4 worm cellular contexts compared by ENCODE assay signal in the genomic region with DNA sequence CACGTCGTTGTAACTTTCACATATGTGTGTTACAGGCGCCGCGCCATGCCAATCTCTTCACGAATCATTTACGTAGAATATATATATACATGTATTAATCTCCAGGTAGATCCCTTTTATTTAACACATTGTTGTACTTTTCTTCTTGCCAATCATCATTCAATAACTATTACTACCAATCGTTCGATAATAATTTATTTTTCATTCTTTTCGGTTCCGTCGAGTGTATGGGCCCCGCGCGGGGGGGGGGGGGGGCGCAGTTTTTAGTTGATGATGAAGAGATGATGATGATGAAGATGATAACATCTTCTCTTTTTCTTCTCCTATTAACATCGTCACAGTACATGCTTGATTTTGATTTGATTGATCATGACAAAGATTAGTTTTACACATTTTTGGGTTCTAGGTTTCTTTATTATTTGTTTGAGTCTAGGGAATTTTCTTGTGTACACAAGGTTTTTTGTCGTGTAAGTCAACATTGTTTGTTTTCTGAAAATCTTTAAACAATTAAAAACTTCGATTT.
TF ChIP-seq lines count a peak whose summit lies in the region.

No protein-coding gene starts in this region.

TF ChIP-seq in whole organism, L1 larva, 84 proteins besides CTCF, POLR2A, EP300 and RAD21:
- peak; percentile 53 for TF ChIP-seq blmp-1 (tag; optimal IDR thresholded peaks at IDR 0.05; lab: Kevin White, UChicago)
- 0 out of 2 replicates have a peak, but pooled peaks have one; percentile 7 for TF ChIP-seq nhr-19 (GFP tag; conservative IDR thresholded peaks at IDR 0.05; lab: Robert Waterston, UW)
- TF ChIP-seq nhr-47 (tag; optimal IDR thresholded peaks at IDR 0.05; lab: Kevin White, UChicago), result no peak
- TF ChIP-seq nhr-71 (tag; optimal IDR thresholded peaks at IDR 0.05; lab: Kevin White, UChicago), result peak; percentile 15
- TF ChIP-seq nhr-85 (tag; lab: Kevin White, UChicago), result peak; percentile 90
- no peak for TF ChIP-seq hlh-17 (GFP tag; optimal IDR thresholded peaks at IDR 0.05; lab: Kevin White, UChicago; ENCODE audit: borderline replicate concordance)
- TF ChIP-seq elt-3 (tag; optimal IDR thresholded peaks at IDR 0.05; lab: Kevin White, UChicago), result peak in 2 of 6 experiments; percentile 6 to 23
- TF ChIP-seq efl-1 (optimal IDR thresholded peaks at IDR 0.05; lab: Kevin White, UChicago), result no peak
- TF ChIP-seq efl-1 (GFP tag; optimal IDR thresholded peaks at IDR 0.05 in 1 of 2; lab: Kevin White, UChicago), result peak in 1 of 2 experiments; percentile 36
- peak; percentile 35 for TF ChIP-seq lin-14 (GFP tag; optimal IDR thresholded peaks at IDR 0.05; lab: Kevin White, UChicago)
- peak; percentile 46 for TF ChIP-seq nhr-20 (tag; optimal IDR thresholded peaks at IDR 0.05; lab: Kevin White, UChicago)
TF ChIP-seq in whole organism, L1 larva: peak in this region for 8.

TF ChIP-seq in whole organism, L2 larva, 48 proteins besides CTCF, POLR2A, EP300 and RAD21 (continues in another document):
- TF ChIP-seq elt-3 (tag; optimal IDR thresholded peaks at IDR 0.05; lab: Kevin White, UChicago) (no peak), lin-11 (tag; optimal IDR thresholded peaks at IDR 0.05; lab: Kevin White, UChicago) (no peak), fos-1 (tag; optimal IDR thresholded peaks at IDR 0.05; lab: Kevin White, UChicago) (no peak), unc-39 (tag; optimal IDR thresholded peaks at IDR 0.05; lab: Kevin White, UChicago) (no peak), skn-1 (tag; optimal IDR thresholded peaks at IDR 0.05; lab: Kevin White, UChicago) (no peak), R02D3.7 (tag; optimal IDR thresholded peaks at IDR 0.05; lab: Kevin White, UChicago) (no peak), mdl-1 (tag; optimal IDR thresholded peaks at IDR 0.05; lab: Kevin White, UChicago) (no peak), nhr-237 (tag; optimal IDR thresholded peaks at IDR 0.05; lab: Kevin White, UChicago) (no peak), sem-4 (tag; optimal IDR thresholded peaks at IDR 0.05; lab: Kevin White, UChicago) (no peak), gmeb-1 (tag; optimal IDR thresholded peaks at IDR 0.05; lab: Kevin White, UChicago) (no peak), sma-9 (GFP tag; optimal IDR thresholded peaks at IDR 0.05; lab: Kevin White, UChicago) (peak; percentile 66), sma-9 (tag; optimal IDR thresholded peaks at IDR 0.05; lab: Kevin White, UChicago) (no peak), elt-1 (tag; optimal IDR thresholded peaks at IDR 0.05; lab: Kevin White, UChicago) (no peak), unc-55 (GFP tag; optimal IDR thresholded peaks at IDR 0.05; lab: Kevin White, UChicago) (no peak), sma-3 (GFP tag; optimal IDR thresholded peaks at IDR 0.05; lab: Kevin White, UChicago) (peak; percentile 40), lsy-2 (tag; optimal IDR thresholded peaks at IDR 0.05; lab: Kevin White, UChicago) (no peak), blmp-1 (tag; optimal IDR thresholded peaks at IDR 0.05; lab: Kevin White, UChicago; ENCODE audit: insufficient read depth) (peak; percentile 20), nhr-25 (tag; optimal IDR thresholded peaks at IDR 0.05; lab: Kevin White, UChicago) (no peak), zag-1 (tag; optimal IDR thresholded peaks at IDR 0.05; lab: Kevin White, UChicago) (no peak), F13H6.1 (tag; optimal IDR thresholded peaks at IDR 0.05; lab: Kevin White, UChicago) (no peak), nhr-10 (tag; optimal IDR thresholded peaks at IDR 0.05; lab: Kevin White, UChicago) (no peak), aly-2 (tag; optimal IDR thresholded peaks at IDR 0.05; lab: Kevin White, UChicago) (no peak), nhr-77 (tag; optimal IDR thresholded peaks at IDR 0.05; lab: Kevin White, UChicago) (no peak), nhr-129 (tag; optimal IDR thresholded peaks at IDR 0.05; lab: Kevin White, UChicago) (no peak), C34F6.9 (tag; optimal IDR thresholded peaks at IDR 0.05; lab: Kevin White, UChicago) (no peak), ZK546.5 (tag; optimal IDR thresholded peaks at IDR 0.05; lab: Kevin White, UChicago) (no peak)

TF ChIP-seq in whole organism, L3 larva, 47 proteins besides CTCF, POLR2A, EP300 and RAD21:
- TF ChIP-seq elt-1 (tag; optimal IDR thresholded peaks at IDR 0.05; lab: Kevin White, UChicago) (peak; percentile 79), nhr-23 (tag; optimal IDR thresholded peaks at IDR 0.05; lab: Kevin White, UChicago) (peak; percentile 23), ceh-82 (tag; optimal IDR thresholded peaks at IDR 0.05; lab: Kevin White, UChicago) (no peak), lin-15B (tag; optimal IDR thresholded peaks at IDR 0.05; lab: Kevin White, UChicago) (no peak), pha-4 (tag; optimal IDR thresholded peaks at IDR 0.05; lab: Kevin White, UChicago) (peak; percentile 68)

TF ChIP-seq in whole organism, L4 larva, 104 proteins besides CTCF, POLR2A, EP300 and RAD21:
- TF ChIP-seq mes-2 (tag; optimal IDR thresholded peaks at IDR 0.05; lab: Kevin White, UChicago; ENCODE audit: poor library complexity, severe bottlenecking), result no peak
- no peak for TF ChIP-seq F37D6.2 (tag; optimal IDR thresholded peaks at IDR 0.05; lab: Kevin White, UChicago)
- no peak for TF ChIP-seq skn-1 (tag; optimal IDR thresholded peaks at IDR 0.05; lab: Kevin White, UChicago)
- no peak for TF ChIP-seq cey-2 (tag; optimal IDR thresholded peaks at IDR 0.05; lab: Kevin White, UChicago; ENCODE audit: borderline replicate concordance, insufficient read depth)
- TF ChIP-seq hlh-11 (tag; optimal IDR thresholded peaks at IDR 0.05; lab: Kevin White, UChicago), result peak; percentile 23
